Worm (Caenorhabditis elegans) whole organism, mixed stage, embryonic: ENCODE measurements around the gene nop-1.

Experiments
- elt-3 ChIP-seq: fragments of 150-350 bp; optimal IDR thresholded peaks from 2 replicates; lab custom pipeline; 2014; ENCODE audit warnings: missing biosample characterization, missing genetic modification characterization
- flh-1 ChIP-seq: fragments of 200-800 bp; sonication (Bioruptor generic); optimal IDR thresholded peaks from 2 replicates; lab custom pipeline; 2018; ENCODE audit warnings: mild to moderate bottlenecking, missing genetic modification characterization, moderate library complexity, missing compliant biosample characterization
- lin-13 ChIP-seq: fragments of 150-350 bp; optimal IDR thresholded peaks from 2 replicates; lab custom pipeline; 2014; ENCODE audit warnings: missing biosample characterization, missing genetic modification characterization
- pha-4 ChIP-seq: fragments of 150-350 bp; optimal IDR thresholded peaks from 2 replicates; lab custom pipeline; 2018; ENCODE audit warnings: missing biosample characterization, missing genetic modification reagents, missing genetic modification characterization
- ztf-11 ChIP-seq: fragments of 150-350 bp; optimal IDR thresholded peaks from 2 replicates; lab custom pipeline; 2014; ENCODE audit warnings: missing biosample characterization, missing genetic modification characterization

- no peak for TF ChIP-seq lin-13 (tag; lab: Kevin White, UChicago)
- no peak for TF ChIP-seq flh-1
- TF ChIP-seq ztf-11, result no peak
- no peak for TF ChIP-seq elt-3
- no peak for TF ChIP-seq pha-4 (tag; lab: Kevin White, UChicago)
Measured at ce11 chrIII:5940525-5940974, 18.0 kb upstream of the nop-1 start.
